Worm (Caenorhabditis elegans) whole organism, L4 larva: ENCODE results near the gene psr-1.
A peak's percentile ranks its signal among the peaks of the same experiment; 100 is the strongest.

Experiments
- F10B5.3 ChIP-seq: sonication (generic microtip); optimal IDR thresholded peaks from 2 replicates; lab custom pipeline; 2016; ENCODE audit warnings: mild to moderate bottlenecking, missing genetic modification characterization, missing compliant biosample characterization
- F26F4.8 ChIP-seq: fragments of 200-800 bp; sonication (Bioruptor generic); conservative IDR thresholded peaks from 2 replicates; pipeline ENCODE4 v1.3.6; 2022; ENCODE audit warnings: missing genetic modification characterization, missing compliant biosample characterization
- F37D6.2 ChIP-seq: sonication (generic microtip); optimal IDR thresholded peaks from 2 replicates; lab custom pipeline; 2016; ENCODE audit warnings: mild to moderate bottlenecking, missing genetic modification characterization, missing compliant biosample characterization
- T20F7.1 ChIP-seq: fragments of 200-800 bp; sonication (Bioruptor generic); optimal IDR thresholded peaks from 2 replicates; lab custom pipeline; 2018; ENCODE audit warnings: mild to moderate bottlenecking, missing genetic modification characterization, missing compliant biosample characterization
- Y5F2A.4 ChIP-seq: fragments of 200-800 bp; sonication (Bioruptor generic); optimal IDR thresholded peaks from 2 replicates; lab custom pipeline; 2018; ENCODE audit warnings: mild to moderate bottlenecking, missing genetic modification characterization, missing compliant biosample characterization
- aha-1 ChIP-seq: fragments of 150-350 bp; peaks from one replicate; lab custom pipeline; 2014; ENCODE audit warnings: missing biosample characterization, missing genetic modification characterization
- ceh-32 ChIP-seq: sonication (generic microtip); optimal IDR thresholded peaks from 2 replicates; lab custom pipeline; 2016; ENCODE audit warnings: mild to moderate bottlenecking, missing genetic modification characterization, missing compliant biosample characterization; ENCODE audit not compliant: poor library complexity
- ceh-44 ChIP-seq: fragments of 200-800 bp; sonication (Bioruptor generic); IDR thresholded peaks from 2 replicates; pipeline ENCODE4 v1.3.6; 2022; ENCODE audit warnings: missing genetic modification reagents, missing genetic modification characterization, missing compliant biosample characterization
- ceh-62 ChIP-seq: sonication (generic microtip); optimal IDR thresholded peaks from 2 replicates; lab custom pipeline; 2017; ENCODE audit warnings: missing biosample characterization, missing genetic modification characterization
- ces-1 ChIP-seq: fragments of 150-350 bp; sonication (generic microtip); optimal IDR thresholded peaks from 4 replicates; lab custom pipeline; 2014; ENCODE audit warnings: missing biosample characterization, missing genetic modification reagents, missing genetic modification characterization
- daf-12 ChIP-seq: fragments of 150-350 bp; optimal IDR thresholded peaks from 2 replicates; lab custom pipeline; 2014; ENCODE audit warnings: missing biosample characterization, missing genetic modification reagents, missing genetic modification characterization
- daf-16 ChIP-seq, 3 experiments: sonication (generic microtip); optimal IDR thresholded peaks; 2 replicates each; lab custom pipeline; 2016 to 2017; ENCODE audit warnings: missing genetic modification characterization in 3 of 3, missing genetic modification reagents in 3 of 3, mild to moderate bottlenecking in 2 of 3, missing compliant biosample characterization in 2 of 3, missing biosample characterization in 1 of 3, moderate library complexity in 1 of 3
- daf-19 ChIP-seq: fragments of 200-800 bp; sonication (Bioruptor generic); conservative IDR thresholded peaks from 2 replicates; pipeline ENCODE4 v1.3.6; 2022; ENCODE audit warnings: missing genetic modification characterization, missing compliant biosample characterization
- egl-27 ChIP-seq: sonication (generic microtip); optimal IDR thresholded peaks from 3 replicates; lab custom pipeline; 2017; ENCODE audit warnings: missing biosample characterization, missing genetic modification reagents, missing genetic modification characterization
- fkh-10 ChIP-seq: fragments of 150-350 bp; optimal IDR thresholded peaks from 2 replicates; lab custom pipeline; 2014; ENCODE audit warnings: missing biosample characterization, missing genetic modification reagents, missing genetic modification characterization
- jun-1 ChIP-seq: fragments of 150-350 bp; optimal IDR thresholded peaks from 2 replicates; lab custom pipeline; 2014; ENCODE audit warnings: missing biosample characterization, missing genetic modification reagents, missing genetic modification characterization
- lim-7 ChIP-seq: fragments of 200-800 bp; sonication (Bioruptor generic); IDR thresholded peaks from 2 replicates; pipeline ENCODE4 v1.3.6; 2022; ENCODE audit warnings: missing genetic modification characterization, missing compliant biosample characterization
- lin-1 ChIP-seq: fragments of 200-800 bp; sonication (Bioruptor generic); IDR thresholded peaks from 2 replicates; pipeline ENCODE4 v1.3.6; 2022; ENCODE audit warnings: missing genetic modification reagents, missing genetic modification characterization, missing compliant biosample characterization
- lin-39 ChIP-seq: fragments of 150-350 bp; optimal IDR thresholded peaks from 2 replicates; lab custom pipeline; 2014; ENCODE audit warnings: missing biosample characterization, missing genetic modification reagents, missing genetic modification characterization
- madf-5 ChIP-seq, 2 experiments: fragments of 200-800 bp; sonication (Bioruptor generic); IDR thresholded peaks; 2 replicates each; pipeline ENCODE4 v1.3.6; 2022; ENCODE audit warnings: missing compliant biosample characterization in 2 of 2, missing genetic modification characterization in 2 of 2
- madf-9 ChIP-seq: fragments of 200-800 bp; sonication (Bioruptor generic); conservative IDR thresholded peaks from 2 replicates; pipeline ENCODE4 v1.3.6; 2022; ENCODE audit warnings: missing genetic modification reagents, missing genetic modification characterization, missing compliant biosample characterization
- nhr-102 ChIP-seq: sonication (generic microtip); optimal IDR thresholded peaks from 2 replicates; lab custom pipeline; 2016; ENCODE audit warnings: mild to moderate bottlenecking, missing genetic modification characterization, moderate library complexity, missing compliant biosample characterization
- nhr-11 ChIP-seq: fragments of 150-350 bp; optimal IDR thresholded peaks from 2 replicates; lab custom pipeline; 2014; ENCODE audit warnings: missing biosample characterization, missing genetic modification characterization
- nhr-28 ChIP-seq: fragments of 150-350 bp; optimal IDR thresholded peaks from 2 replicates; lab custom pipeline; 2014; ENCODE audit warnings: missing biosample characterization, missing genetic modification characterization
- nhr-6 ChIP-seq: fragments of 150-350 bp; optimal IDR thresholded peaks from 2 replicates; lab custom pipeline; 2014; ENCODE audit warnings: missing biosample characterization, missing genetic modification characterization
- php-3 ChIP-seq: fragments of 200-800 bp; sonication (Bioruptor generic); IDR thresholded peaks from 2 replicates; pipeline ENCODE4 v1.3.6; 2022; ENCODE audit warnings: missing genetic modification reagents, missing genetic modification characterization, missing compliant biosample characterization
- set-16 ChIP-seq: fragments of 200-800 bp; sonication (Bioruptor generic); IDR thresholded peaks from 2 replicates; pipeline ENCODE4 v1.3.6; 2022; ENCODE audit warnings: missing genetic modification reagents, missing genetic modification characterization, missing compliant biosample characterization
- snpc-1.2 ChIP-seq: fragments of 200-800 bp; sonication (Bioruptor generic); IDR thresholded peaks from 2 replicates; pipeline ENCODE4 v1.3.6; 2022; ENCODE audit warnings: missing genetic modification reagents, missing genetic modification characterization, missing compliant biosample characterization
- tag-97 ChIP-seq: fragments of 200-800 bp; sonication (Bioruptor generic); IDR thresholded peaks from 2 replicates; pipeline ENCODE4 v1.3.6; 2022; ENCODE audit warnings: missing genetic modification characterization, missing compliant biosample characterization
- tra-1 ChIP-seq: fragments of 200-800 bp; sonication (Bioruptor generic); IDR thresholded peaks from 2 replicates; pipeline ENCODE4 v1.3.6; 2022; ENCODE audit warnings: missing genetic modification reagents, missing genetic modification characterization, missing compliant biosample characterization
- unc-39 ChIP-seq: sonication (generic microtip); optimal IDR thresholded peaks from 2 replicates; lab custom pipeline; 2017; ENCODE audit warnings: missing biosample characterization, missing genetic modification characterization
- unc-62 ChIP-seq, 3 experiments: fragments of 150-350 bp in 1 of 3; sonication (generic microtip); optimal IDR thresholded peaks in 2 of 3; peaks in 1 of 3; 1 replicate in 1 of 3; 2 replicates in 2 of 3; lab custom pipeline; 2014 to 2017; ENCODE audit warnings: missing biosample characterization in 3 of 3, missing genetic modification characterization in 3 of 3, missing genetic modification reagents in 3 of 3, missing genotype in 1 of 3

The psr-1 gene

DNA sequence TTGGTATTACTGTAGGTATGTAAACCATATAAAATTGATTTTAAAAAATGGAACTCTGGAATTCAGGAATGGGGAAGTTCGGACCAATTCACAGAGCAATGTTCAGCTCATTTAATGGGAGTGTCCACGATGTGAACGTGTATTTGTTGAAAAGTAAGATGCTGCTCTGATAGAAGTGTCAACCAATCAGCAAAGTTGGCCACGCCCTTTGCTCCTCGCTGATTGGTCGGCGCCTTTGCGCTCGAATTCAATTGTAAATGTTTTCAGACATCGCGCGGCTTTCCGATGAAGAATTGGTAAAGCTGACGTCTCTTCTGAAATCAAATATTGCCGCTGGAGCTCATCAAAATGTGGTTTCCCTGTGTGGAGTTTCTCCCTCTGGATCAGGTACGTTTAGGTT, 30.1 kb downstream of the psr-1 start:
- TF ChIP-seq lin-1 (no peak), snpc-1.2 (GFP tag; lab: Robert Waterston, UW) (no peak), unc-39 (tag; lab: Kevin White, UChicago) (no peak), lim-7 (GFP tag; lab: Robert Waterston, UW) (no peak), php-3 (GFP tag; lab: Robert Waterston, UW) (no peak)

DNA sequence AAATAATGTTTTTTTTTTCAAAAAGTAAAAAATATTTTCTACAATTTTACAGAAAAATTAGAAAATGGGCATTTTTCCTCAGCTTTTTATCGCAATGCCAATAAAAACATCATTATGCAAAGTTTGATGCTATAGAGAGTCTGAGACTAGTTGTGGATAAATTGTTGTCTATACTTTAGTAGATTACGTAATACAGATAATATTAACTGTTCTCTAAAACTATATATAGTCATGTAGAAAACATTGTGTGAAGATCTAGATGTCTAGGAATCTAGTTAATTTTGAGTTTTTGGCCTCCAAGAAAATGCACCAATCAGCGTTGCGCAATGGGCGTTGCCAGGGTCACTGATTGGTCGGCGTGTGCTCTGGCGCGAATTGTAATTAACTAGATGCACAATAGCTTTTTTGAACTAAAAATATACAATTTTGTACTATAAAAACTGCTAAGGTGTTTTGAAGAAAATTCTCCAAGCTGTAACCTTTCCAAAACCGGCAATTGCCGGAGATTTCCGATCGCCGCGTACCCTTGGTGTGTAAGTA, 33.3 kb downstream of the psr-1 start:
- TF ChIP-seq unc-62 (GFP tag; optimal IDR thresholded peaks at IDR 0.05 in 1 of 2; lab: Kevin White, UChicago), result peak in 1 of 2 experiments; percentile 65
- TF ChIP-seq unc-62 (tag; optimal IDR thresholded peaks at IDR 0.05; lab: Kevin White, UChicago), result no peak
- no peak for TF ChIP-seq set-16 (GFP tag; lab: Robert Waterston, UW)
- TF ChIP-seq Y5F2A.4 (GFP tag; lab: Kevin White, UChicago), result no peak
- TF ChIP-seq ces-1, result no peak
- TF ChIP-seq, all 104 proteins: peak for 1

DNA sequence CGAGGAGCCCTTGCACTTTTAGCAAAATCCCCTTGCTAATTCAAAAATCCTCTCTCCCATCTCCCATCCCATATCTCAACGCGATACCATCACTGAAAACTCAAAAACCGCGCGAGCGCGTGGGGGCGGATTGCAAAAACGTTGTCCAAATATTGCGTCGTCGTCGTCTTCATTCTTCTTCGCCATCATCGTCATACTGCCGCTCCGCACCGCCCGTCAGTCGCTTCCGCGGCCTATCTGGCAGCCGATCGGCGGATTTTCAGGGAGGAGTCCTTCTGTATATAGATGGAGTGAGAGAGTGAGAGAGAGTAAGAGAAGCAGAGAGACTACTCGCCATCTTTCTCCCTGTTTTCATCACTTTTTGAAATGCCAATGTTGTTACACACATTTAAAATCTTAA, 33.8 kb downstream of the psr-1 start:
- TF ChIP-seq jun-1 (tag; lab: Kevin White, UChicago) (no peak), aha-1 (tag; lab: Kevin White, UChicago) (peak; percentile 69), ceh-62 (tag; lab: Kevin White, UChicago) (no peak), set-16 (GFP tag; lab: Robert Waterston, UW) (peak; percentile 56; the same call in 1 of the 2 replicates), nhr-11 (tag; lab: Kevin White, UChicago) (no peak)

DNA sequence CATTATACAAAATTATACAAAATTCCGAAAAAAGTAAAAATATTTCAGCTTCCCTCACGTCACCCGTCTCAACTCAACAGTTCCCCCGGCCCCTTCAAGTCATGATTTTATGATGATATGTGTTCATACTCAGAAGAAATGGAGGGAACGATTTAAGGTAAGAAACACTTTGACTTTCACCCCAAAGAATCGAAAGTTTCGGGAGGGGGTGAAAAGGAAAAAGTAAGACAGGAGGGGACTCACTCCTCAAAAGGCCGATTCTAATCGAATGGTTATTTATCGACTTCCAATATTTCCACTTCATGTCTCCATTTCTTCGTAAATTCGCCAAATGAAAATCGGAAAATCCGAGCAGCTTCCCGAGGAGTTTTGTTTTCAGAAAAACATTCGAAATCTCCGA, 35.2 kb downstream of the psr-1 start, which contains the start of gene bus-4:
Gene bus-4 (plus strand): TSS at position 49 of the 400 bp plus-strand sequence.
- TF ChIP-seq fkh-10 (GFP tag; lab: Kevin White, UChicago) (no peak), ceh-32 (no peak), ceh-44 (GFP tag; lab: Robert Waterston, UW) (no peak), madf-9 (GFP tag; lab: Robert Waterston, UW) (no peak), lin-39 (tag; lab: Kevin White, UChicago) (no peak), madf-5 (GFP tag; IDR thresholded peaks at IDR 0.05; lab: Robert Waterston, UW) (no peak), set-16 (GFP tag; lab: Robert Waterston, UW) (no peak), daf-19 (no peak), Y5F2A.4 (GFP tag; lab: Kevin White, UChicago) (no peak), tra-1 (GFP tag; lab: Robert Waterston, UW) (no peak), nhr-102 (tag; lab: Kevin White, UChicago) (no peak), tag-97 (no peak), F10B5.3 (tag; lab: Kevin White, UChicago) (no peak), F26F4.8 (GFP tag; lab: Robert Waterston, UW) (no peak), nhr-11 (tag; lab: Kevin White, UChicago) (no peak), nhr-28 (tag; lab: Kevin White, UChicago) (no peak), ces-1 (no peak), nhr-6 (no peak)
- TF ChIP-seq, all 104 proteins: peak for 0

DNA sequence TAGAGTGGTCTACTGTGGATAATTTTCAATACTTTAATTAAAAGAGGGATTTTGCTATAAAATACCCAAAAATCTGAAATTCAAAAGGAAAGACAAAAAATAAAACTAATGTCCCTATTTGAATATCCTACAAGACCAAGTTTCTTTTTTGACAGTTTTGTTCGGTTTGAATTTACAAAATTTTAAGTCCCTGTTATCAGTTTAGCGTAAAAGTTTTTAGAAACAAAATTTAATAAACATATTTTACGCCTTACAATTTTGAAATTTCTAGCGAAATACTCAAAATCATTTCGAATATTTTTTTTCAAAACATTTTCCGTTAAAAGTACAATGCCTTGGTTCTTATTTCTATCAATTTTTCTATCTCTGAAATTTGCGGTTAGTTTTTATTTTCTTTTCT, 39.4 kb downstream of the psr-1 start, which contains the start of gene spe-51:
Gene spe-51 (plus strand): TSS at position 301 of the 400 bp plus-strand sequence.
- TF ChIP-seq egl-27 (tag; lab: Kevin White, UChicago), result no peak
- TF ChIP-seq F37D6.2 (tag; lab: Kevin White, UChicago), result no peak
- no peak for TF ChIP-seq daf-16 (GFP tag; optimal IDR thresholded peaks at IDR 0.05; lab: Kevin White, UChicago)
- TF ChIP-seq daf-16 (tag; optimal IDR thresholded peaks at IDR 0.05; lab: Kevin White, UChicago), result no peak
- no peak for TF ChIP-seq F26F4.8 (GFP tag; lab: Robert Waterston, UW)
- no peak for TF ChIP-seq T20F7.1 (GFP tag; lab: Kevin White, UChicago)
- no peak for TF ChIP-seq daf-12 (tag; lab: Kevin White, UChicago)
